Fruit fly (Drosophila melanogaster) whole organism, prepupa: ENCODE data around the gene fit.

Source experiments
- Blimp-1 ChIP-seq: fragments of 200-800 bp; sonication (Bioruptor generic); optimal IDR thresholded peaks from 3 replicates; lab custom pipeline; 2017; ENCODE audit warnings: missing biosample characterization, missing genetic modification characterization, mild to moderate bottlenecking, moderate library complexity, missing genetic modification reagents
- CG10631 ChIP-seq: fragments of 200-800 bp; sonication (Bioruptor generic); optimal IDR thresholded peaks from 2 replicates; lab custom pipeline; 2016; ENCODE audit warnings: missing biosample characterization, missing genetic modification characterization
- CG11902 ChIP-seq: fragments of 200-800 bp; sonication (Bioruptor generic); optimal IDR thresholded peaks from 3 replicates; lab custom pipeline; 2016; ENCODE audit warnings: missing biosample characterization, missing genetic modification characterization
- CG1621 ChIP-seq: fragments of 200-800 bp; sonication (Bioruptor generic); optimal IDR thresholded peaks from 3 replicates; lab custom pipeline; 2018; ENCODE audit warnings: missing biosample characterization, mild to moderate bottlenecking, missing genetic modification characterization
- CG6854 ChIP-seq: fragments of 200-800 bp; sonication (Bioruptor generic); optimal IDR thresholded peaks from 2 replicates; lab custom pipeline; 2017; ENCODE audit warnings: missing biosample characterization, mild to moderate bottlenecking, missing genetic modification characterization
- Sox102F ChIP-seq: fragments of 200-800 bp; sonication (Bioruptor generic); optimal IDR thresholded peaks from 2 replicates; lab custom pipeline; 2016; ENCODE audit warnings: missing biosample characterization, mild to moderate bottlenecking, missing genetic modification characterization
- dsx ChIP-seq: fragments of 200-800 bp; optimal IDR thresholded peaks from 3 replicates; lab custom pipeline; 2019; ENCODE audit warnings: missing biosample characterization, mild to moderate bottlenecking, missing genetic modification characterization, moderate library complexity; ENCODE audit not compliant: poor library complexity, severe bottlenecking
- fd59A ChIP-seq: fragments of 200-800 bp; sonication (Bioruptor generic); optimal IDR thresholded peaks from 2 replicates; lab custom pipeline; 2017; ENCODE audit warnings: missing biosample characterization, mild to moderate bottlenecking, missing genetic modification characterization, missing genetic modification reagents
- lz ChIP-seq: fragments of 200-800 bp; sonication (Bioruptor generic); optimal IDR thresholded peaks from 3 replicates; lab custom pipeline; 2016; ENCODE audit warnings: missing biosample characterization, missing genetic modification characterization
- salr ChIP-seq, 2 experiments: fragments of 200-800 bp; sonication (Bioruptor generic); optimal IDR thresholded peaks; 3 replicates each; lab custom pipeline; 2016 to 2018; ENCODE audit warnings: missing biosample characterization in 2 of 2, missing genetic modification characterization in 2 of 2, mild to moderate bottlenecking in 1 of 2
- svp ChIP-seq: fragments of 200-800 bp; sonication (Bioruptor generic); peaks from one replicate; lab custom pipeline; 2016; ENCODE audit warnings: missing biosample characterization, missing genetic modification characterization

dm6 chr3R:21931346-21931745 is 47.1 kb upstream of the fit start:
- TF ChIP-seq lz (GFP tag; lab: Kevin White, UChicago): no peak
- peak; percentile 26 for TF ChIP-seq CG11902 (GFP tag; lab: Kevin White, UChicago)
- TF ChIP-seq dsx (GFP tag; lab: Kevin White, UChicago): no peak
- peak; percentile 66 for TF ChIP-seq svp (GFP tag; lab: Kevin White, UChicago)
- TF ChIP-seq CG6854 (GFP tag; lab: Kevin White, UChicago): no peak
- TF ChIP-seq CG10631: peak; percentile 53
- TF ChIP-seq fd59A (GFP tag; lab: Kevin White, UChicago): no peak
- no peak for TF ChIP-seq CG1621 (tag; lab: Kevin White, UChicago)
- peak; percentile 8 for TF ChIP-seq Sox102F (GFP tag; lab: Kevin White, UChicago)
- no peak for TF ChIP-seq Blimp-1 (GFP tag; lab: Kevin White, UChicago)
- TF ChIP-seq salr (GFP tag; optimal IDR thresholded peaks at IDR 0.05; lab: Kevin White, UChicago): peak in 1 of 2 experiments; percentile 81
